Fruit fly (Drosophila melanogaster) whole organism, embryonic: Measurements from ENCODE around the gene CG4291.

Source experiments
- Atf-2 ChIP-seq: fragments of 200-800 bp; sonication (Bioruptor generic); optimal IDR thresholded peaks from 2 replicates; lab custom pipeline; 2016; ENCODE audit warnings: missing biosample characterization, missing genetic modification characterization
- Bteb2 ChIP-seq: fragments of 200-800 bp; sonication (Bioruptor generic); optimal IDR thresholded peaks from 2 replicates; lab custom pipeline; 2016; ENCODE audit warnings: missing biosample characterization, missing genetic modification characterization
- CG1024 ChIP-seq: fragments of 200-800 bp; sonication (Bioruptor generic); IDR thresholded peaks from 2 replicates; pipeline ENCODE4 v1.3.6; 2022; ENCODE audit warnings: missing biosample characterization, missing genetic modification characterization
- CG10431 ChIP-seq: fragments of 200-800 bp; sonication (Bioruptor generic); optimal IDR thresholded peaks from 3 replicates; lab custom pipeline; 2018; ENCODE audit warnings: missing biosample characterization, mild to moderate bottlenecking, missing genetic modification characterization
- CG10543 ChIP-seq: fragments of 200-800 bp; sonication (Bioruptor generic); optimal IDR thresholded peaks from 3 replicates; lab custom pipeline; 2017; ENCODE audit warnings: missing biosample characterization, mild to moderate bottlenecking, missing genetic modification characterization, moderate library complexity
- CG10979 ChIP-seq: fragments of 200-800 bp; sonication (Bioruptor generic); optimal IDR thresholded peaks from 2 replicates; lab custom pipeline; 2018; ENCODE audit warnings: missing biosample characterization, mild to moderate bottlenecking, missing genetic modification characterization, moderate library complexity
- CG11695 ChIP-seq: fragments of 200-800 bp; sonication (Bioruptor generic); IDR thresholded peaks from 3 replicates; pipeline ENCODE4 v1.3.6; 2022; ENCODE audit warnings: missing biosample characterization, missing genetic modification characterization
- CG13775 ChIP-seq: fragments of 200-800 bp; sonication (Bioruptor generic); optimal IDR thresholded peaks from 3 replicates; lab custom pipeline; 2017; ENCODE audit warnings: missing biosample characterization, mild to moderate bottlenecking, missing genetic modification characterization
- CG14667 ChIP-seq: fragments of 200-800 bp; sonication (Bioruptor generic); IDR thresholded peaks from 2 replicates; pipeline ENCODE4 v1.3.6; 2022; ENCODE audit warnings: missing biosample characterization, missing genetic modification characterization
- CG1647 ChIP-seq: fragments of 200-800 bp; sonication (Bioruptor generic); optimal IDR thresholded peaks from 3 replicates; lab custom pipeline; 2016; ENCODE audit warnings: missing biosample characterization, missing genetic modification characterization
- CG18476 ChIP-seq: fragments of 200-800 bp; sonication (Bioruptor generic); optimal IDR thresholded peaks from 2 replicates; lab custom pipeline; 2016; ENCODE audit warnings: missing biosample characterization, mild to moderate bottlenecking, missing genetic modification characterization
- CG31388 ChIP-seq: fragments of 200-800 bp; sonication (Bioruptor generic); optimal IDR thresholded peaks from 2 replicates; lab custom pipeline; 2016; ENCODE audit warnings: missing biosample characterization, missing genetic modification characterization
- CG42726 ChIP-seq: fragments of 200-800 bp; sonication (Bioruptor generic); IDR thresholded peaks from 2 replicates; pipeline ENCODE4 v1.3.6; 2022; ENCODE audit warnings: missing biosample characterization, missing genetic modification characterization; ENCODE audit not compliant: partially characterized antibody
- CG5953 ChIP-seq: fragments of 200-800 bp; sonication (Bioruptor generic); IDR thresholded peaks from 2 replicates; pipeline ENCODE4 v1.3.6; 2022; ENCODE audit warnings: missing biosample characterization, missing genetic modification characterization
- CG8478 ChIP-seq: fragments of >200 bp; optimal IDR thresholded peaks from 2 replicates; lab custom pipeline; 2018
- CG8924 ChIP-seq: fragments of 200-800 bp; optimal IDR thresholded peaks from 3 replicates; lab custom pipeline; 2019; ENCODE audit warnings: missing biosample characterization, mild to moderate bottlenecking, missing genetic modification characterization, moderate library complexity
- Deaf1 ChIP-seq: fragments of 200-800 bp; optimal IDR thresholded peaks from 3 replicates; lab custom pipeline; 2019; ENCODE audit warnings: missing biosample characterization, mild to moderate bottlenecking, missing genetic modification characterization, moderate library complexity
- Dip3 ChIP-seq: fragments of 200-800 bp; sonication (Bioruptor generic); optimal IDR thresholded peaks from 3 replicates; lab custom pipeline; 2016; ENCODE audit warnings: missing biosample characterization, missing genetic modification characterization
- Hr51 ChIP-seq, 2 experiments: fragments of 200-800 bp; sonication (Bioruptor generic); optimal IDR thresholded peaks; 2 replicates in 1 of 2; 3 replicates in 1 of 2; lab custom pipeline; 2016 to 2018; ENCODE audit warnings: missing biosample characterization in 2 of 2, missing genetic modification characterization in 2 of 2, mild to moderate bottlenecking in 1 of 2, moderate library complexity in 1 of 2
- MTF-1 ChIP-seq: fragments of 200-800 bp; sonication (Bioruptor generic); optimal IDR thresholded peaks from 2 replicates; lab custom pipeline; 2018; ENCODE audit warnings: missing biosample characterization, mild to moderate bottlenecking, missing genetic modification characterization, borderline replicate concordance
- Max ChIP-seq: fragments of 200-800 bp; sonication (Bioruptor generic); optimal IDR thresholded peaks from 2 replicates; lab custom pipeline; 2016; ENCODE audit warnings: missing biosample characterization, mild to moderate bottlenecking, missing genetic modification characterization
- Meics ChIP-seq: fragments of 200-800 bp; sonication (Bioruptor generic); optimal IDR thresholded peaks from 2 replicates; lab custom pipeline; 2017; ENCODE audit warnings: missing biosample characterization, mild to moderate bottlenecking, missing genetic modification characterization
- Mrtf ChIP-seq: fragments of 200-800 bp; sonication (Bioruptor generic); IDR thresholded peaks from 3 replicates; pipeline ENCODE4 v1.3.6; 2022; ENCODE audit warnings: missing biosample characterization, missing genetic modification characterization
- NC2α ChIP-seq: fragments of 200-800 bp; sonication (Bioruptor generic); optimal IDR thresholded peaks from 2 replicates; lab custom pipeline; 2016; ENCODE audit warnings: missing biosample characterization, missing genetic modification characterization
- Optix ChIP-seq: fragments of 200-800 bp; sonication (Bioruptor generic); IDR thresholded peaks from 3 replicates; pipeline ENCODE4 v1.3.6; 2022; ENCODE audit warnings: missing biosample characterization, missing genetic modification characterization
- Rfx ChIP-seq: fragments of 200-800 bp; sonication (Bioruptor generic); IDR thresholded peaks from 2 replicates; pipeline ENCODE4 v1.3.6; 2022; ENCODE audit warnings: missing biosample characterization, missing genetic modification characterization
- Six4 ChIP-seq: fragments of 200-800 bp; sonication (Bioruptor generic); optimal IDR thresholded peaks from 2 replicates; lab custom pipeline; 2016; ENCODE audit warnings: missing biosample characterization, missing genetic modification characterization
- Sox102F ChIP-seq: fragments of 200-800 bp; sonication (Bioruptor generic); optimal IDR thresholded peaks from 2 replicates; lab custom pipeline; 2018; ENCODE audit warnings: missing biosample characterization, mild to moderate bottlenecking, missing genetic modification characterization, moderate library complexity
- Sry-β ChIP-seq: fragments of 200-800 bp; sonication (Bioruptor generic); optimal IDR thresholded peaks from 2 replicates; lab custom pipeline; 2018; ENCODE audit warnings: missing biosample characterization, mild to moderate bottlenecking, missing genetic modification characterization, moderate library complexity
- Taf1 ChIP-seq: fragments of 200-800 bp; sonication (Bioruptor generic); IDR thresholded peaks from 2 replicates; pipeline ENCODE4 v1.3.6; 2022; ENCODE audit warnings: missing biosample characterization, missing genetic modification characterization
- br ChIP-seq: fragments of >200 bp; optimal IDR thresholded peaks from 2 replicates; lab custom pipeline; 2017
- fd96Cb ChIP-seq: fragments of 200-800 bp; sonication (Bioruptor generic); optimal IDR thresholded peaks from 2 replicates; lab custom pipeline; 2018; ENCODE audit warnings: missing biosample characterization, mild to moderate bottlenecking, missing genetic modification characterization, moderate library complexity
- grn ChIP-seq: fragments of 200-800 bp; sonication (Bioruptor generic); optimal IDR thresholded peaks from 3 replicates; lab custom pipeline; 2017; ENCODE audit warnings: missing biosample characterization, missing genetic modification characterization
- hbn ChIP-seq: fragments of 200-800 bp; sonication (Bioruptor generic); IDR thresholded peaks from 2 replicates; pipeline ENCODE4 v1.3.6; 2022; ENCODE audit warnings: missing biosample characterization, missing genetic modification characterization; ENCODE audit not compliant: partially characterized antibody
- hth ChIP-seq: fragments of >200 bp; optimal IDR thresholded peaks from 2 replicates; lab custom pipeline; 2017; ENCODE audit warnings: inconsistent platforms
- insv ChIP-seq, 2 experiments: fragments of 200-800 bp; sonication (Bioruptor generic); optimal IDR thresholded peaks; 3 replicates each; lab custom pipeline; 2016 to 2018; ENCODE audit warnings: missing biosample characterization in 2 of 2, missing genetic modification characterization in 2 of 2
- inv ChIP-seq: fragments of 200-800 bp; sonication (Bioruptor generic); IDR thresholded peaks from 2 replicates; pipeline ENCODE4 v1.3.6; 2022; ENCODE audit warnings: missing biosample characterization, missing genetic modification characterization; ENCODE audit not compliant: partially characterized antibody
- mam ChIP-seq: fragments of 200-800 bp; sonication (Bioruptor generic); optimal IDR thresholded peaks from 3 replicates; lab custom pipeline; 2016; ENCODE audit warnings: missing biosample characterization, missing genetic modification characterization
- psq ChIP-seq: fragments of 200-800 bp; sonication (Bioruptor generic); optimal IDR thresholded peaks from 2 replicates; lab custom pipeline; 2017; ENCODE audit warnings: missing biosample characterization, missing genetic modification characterization
- salm ChIP-seq: fragments of 200-800 bp; sonication (Bioruptor generic); optimal IDR thresholded peaks from 2 replicates; lab custom pipeline; 2018; ENCODE audit warnings: missing biosample characterization, mild to moderate bottlenecking, missing genetic modification characterization
- scrt ChIP-seq: fragments of 200-800 bp; sonication (Bioruptor generic); optimal IDR thresholded peaks from 2 replicates; lab custom pipeline; 2018; ENCODE audit warnings: missing biosample characterization, mild to moderate bottlenecking, missing genetic modification characterization, moderate library complexity
- sisA ChIP-seq: fragments of 200-800 bp; sonication (Bioruptor generic); IDR thresholded peaks from 2 replicates; pipeline ENCODE4 v1.3.6; 2022; ENCODE audit warnings: missing biosample characterization, missing genetic modification characterization
- sqz ChIP-seq: fragments of 200-800 bp; sonication (Bioruptor generic); optimal IDR thresholded peaks from 3 replicates; lab custom pipeline; 2018; ENCODE audit warnings: missing biosample characterization, mild to moderate bottlenecking, missing genetic modification characterization
- ssp ChIP-seq: fragments of 200-800 bp; sonication (Bioruptor generic); IDR thresholded peaks from 2 replicates; pipeline ENCODE4 v1.3.6; 2022; ENCODE audit warnings: missing biosample characterization, missing genetic modification characterization
- tin ChIP-seq: fragments of 200-800 bp; sonication (Bioruptor generic); optimal IDR thresholded peaks from 3 replicates; lab custom pipeline; 2016; ENCODE audit warnings: missing biosample characterization, missing genetic modification characterization
- tio ChIP-seq: fragments of 200-800 bp; sonication (Bioruptor generic); optimal IDR thresholded peaks from 2 replicates; lab custom pipeline; 2017; ENCODE audit warnings: missing biosample characterization, missing genetic modification characterization, inconsistent platforms
- twi ChIP-seq: fragments of 200-800 bp; optimal IDR thresholded peaks from 2 replicates; lab custom pipeline; 2019; ENCODE audit warnings: missing biosample characterization, mild to moderate bottlenecking, missing genetic modification characterization, moderate library complexity
- usp ChIP-seq: fragments of >200 bp; optimal IDR thresholded peaks from 2 replicates; lab custom pipeline; 2017; ENCODE audit warnings: missing biosample characterization, missing genetic modification characterization
- vnd ChIP-seq: fragments of 200-800 bp; sonication (Bioruptor generic); IDR thresholded peaks from 3 replicates; pipeline ENCODE4 v1.3.6; 2022; ENCODE audit warnings: missing biosample characterization, missing genetic modification characterization; ENCODE audit not compliant: partially characterized antibody
- zen2 ChIP-seq: fragments of 200-800 bp; sonication (Bioruptor generic); IDR thresholded peaks from 3 replicates; pipeline ENCODE4 v1.3.6; 2022; ENCODE audit warnings: missing biosample characterization, missing genetic modification characterization; ENCODE audit not compliant: partially characterized antibody

Gene CG4291

dm6 chr2L:866950-867744 lies 14.6 kb upstream of the CG4291 start (continued):
- peak; percentile 83 for TF ChIP-seq twi (tag; lab: Kevin White, UChicago)
- peak; percentile 95 for TF ChIP-seq mam (GFP tag; lab: Kevin White, UChicago)
- TF ChIP-seq psq = peak; percentile 61
- TF ChIP-seq br (lab: Kevin White, UChicago) = no peak
- peak; percentile 39; the same call in 1 of the 2 replicates for TF ChIP-seq CG42726 (GFP tag; lab: Robert Waterston, UW)
- TF ChIP-seq NC2α (GFP tag; lab: Kevin White, UChicago) = peak; percentile 76
- peak; percentile 85 for TF ChIP-seq CG1647
- TF ChIP-seq tio = peak; percentile 89
- TF ChIP-seq Rfx (GFP tag; lab: Robert Waterston, UW) = peak; percentile 98
- TF ChIP-seq vnd (GFP tag; lab: Robert Waterston, UW) = no peak
- TF ChIP-seq Max (GFP tag; lab: Kevin White, UChicago) = peak; percentile 89
- peak; percentile 81 for TF ChIP-seq salm (tag; lab: Kevin White, UChicago)
- no peak for TF ChIP-seq zen2 (GFP tag; lab: Robert Waterston, UW)
- TF ChIP-seq Hr51 (GFP tag; optimal IDR thresholded peaks at IDR 0.05; lab: Kevin White, UChicago) = peak; percentile 87 to 93
- TF ChIP-seq Mrtf (GFP tag; lab: Robert Waterston, UW) = peak; percentile 95
- no peak for TF ChIP-seq grn (GFP tag; lab: Kevin White, UChicago)
- peak; percentile 92 for TF ChIP-seq CG11695 (GFP tag; lab: Robert Waterston, UW)
- peak; percentile 86 for TF ChIP-seq CG10979 (tag; lab: Kevin White, UChicago)
- TF ChIP-seq CG18476 = peak; percentile 83
- peak; percentile 88 for TF ChIP-seq Bteb2 (GFP tag; lab: Kevin White, UChicago)
- TF ChIP-seq insv (GFP tag; optimal IDR thresholded peaks at IDR 0.05; lab: Kevin White, UChicago) = peak in 1 of 2 experiments; percentile 18
- TF ChIP-seq hth (lab: Kevin White, UChicago) = no peak
- TF ChIP-seq Taf1 = peak; percentile 91
- peak; percentile 92 for TF ChIP-seq fd96Cb (tag; lab: Kevin White, UChicago)
- no peak for TF ChIP-seq hbn (GFP tag; lab: Robert Waterston, UW)
- peak; percentile 86 for TF ChIP-seq ssp (GFP tag; lab: Robert Waterston, UW)
- TF ChIP-seq CG8924 (tag; lab: Kevin White, UChicago) = peak; percentile 93
- peak; percentile 81 for TF ChIP-seq Six4 (GFP tag; lab: Kevin White, UChicago)
- TF ChIP-seq CG10431 (GFP tag; lab: Kevin White, UChicago) = peak; percentile 70
- peak; percentile 87 for TF ChIP-seq Atf-2 (GFP tag; lab: Kevin White, UChicago)
- peak; percentile 89 for TF ChIP-seq Dip3
- peak; percentile 93 for TF ChIP-seq tin (GFP tag; lab: Kevin White, UChicago)
- TF ChIP-seq sqz (GFP tag; lab: Kevin White, UChicago) = peak; percentile 80
- TF ChIP-seq CG14667 (GFP tag; lab: Robert Waterston, UW) = peak; percentile 89
- peak; percentile 4 for TF ChIP-seq Sry-β (GFP tag; lab: Kevin White, UChicago)
- TF ChIP-seq Meics (GFP tag; lab: Kevin White, UChicago) = peak; percentile 93
- peak; percentile 89 for TF ChIP-seq scrt
- TF ChIP-seq inv (GFP tag; lab: Robert Waterston, UW) = no peak
- peak; percentile 95 for TF ChIP-seq sisA (GFP tag; lab: Robert Waterston, UW)
- peak; percentile 85 for TF ChIP-seq CG10543 (GFP tag; lab: Kevin White, UChicago)
- no peak for TF ChIP-seq usp (GFP tag; lab: Kevin White, UChicago)
- TF ChIP-seq CG1024 (GFP tag; lab: Robert Waterston, UW) = peak; percentile 91
- peak; percentile 94 for TF ChIP-seq Sox102F (GFP tag; lab: Kevin White, UChicago)
- TF ChIP-seq Optix (GFP tag; lab: Robert Waterston, UW) = peak; percentile 89
- peak; percentile 87 for TF ChIP-seq CG5953
- peak; percentile 87 for TF ChIP-seq CG13775 (GFP tag; lab: Kevin White, UChicago)
- TF ChIP-seq CG8478 (lab: Kevin White, UChicago) = no peak
- peak; percentile 85 for TF ChIP-seq MTF-1 (GFP tag; lab: Kevin White, UChicago)
- peak; percentile 75 for TF ChIP-seq CG31388 (GFP tag; lab: Kevin White, UChicago)
- TF ChIP-seq Deaf1 (tag; lab: Kevin White, UChicago) = peak; percentile 57
